Worm (Caenorhabditis elegans) whole organism, L1 larva: ENCODE measurements around the gene Y46E12BL.2.
A peak's percentile ranks its signal among the peaks of the same experiment; 100 is the strongest.

Source experiments
- C04F5.9 ChIP-seq: sonication (generic microtip); optimal IDR thresholded peaks from 2 replicates; lab custom pipeline; 2016; ENCODE audit warnings: missing genetic modification characterization, missing compliant biosample characterization
- C16A3.4 ChIP-seq: fragments of 150-350 bp; optimal IDR thresholded peaks from 2 replicates; lab custom pipeline; 2014; ENCODE audit warnings: missing biosample characterization, missing genetic modification characterization
- F16B12.6 ChIP-seq: fragments of 150-350 bp; optimal IDR thresholded peaks from 2 replicates; lab custom pipeline; 2014; ENCODE audit warnings: missing biosample characterization, missing genetic modification characterization
- Y116A8C.19 ChIP-seq: sonication (generic microtip); optimal IDR thresholded peaks from 2 replicates; lab custom pipeline; 2016; ENCODE audit warnings: missing compliant biosample characterization, missing genetic modification characterization, borderline replicate concordance
- aha-1 ChIP-seq: fragments of 150-350 bp; optimal IDR thresholded peaks from 2 replicates; lab custom pipeline; 2014; ENCODE audit warnings: missing biosample characterization, missing genetic modification characterization
- aly-2 ChIP-seq: fragments of 150-350 bp; optimal IDR thresholded peaks from 2 replicates; lab custom pipeline; 2014; ENCODE audit warnings: missing biosample characterization, missing genetic modification characterization
- blmp-1 ChIP-seq: fragments of 150-350 bp; optimal IDR thresholded peaks from 2 replicates; lab custom pipeline; 2014; ENCODE audit warnings: missing biosample characterization, missing genetic modification characterization
- ceh-63 ChIP-seq: fragments of 200-800 bp; sonication (Bioruptor generic); optimal IDR thresholded peaks from 2 replicates; lab custom pipeline; 2018; ENCODE audit warnings: mild to moderate bottlenecking, missing genetic modification characterization, missing compliant biosample characterization
- ceh-88 ChIP-seq: fragments of 200-800 bp; sonication (Bioruptor generic); IDR thresholded peaks from 2 replicates; pipeline ENCODE4 v1.3.6; 2022; ENCODE audit warnings: missing genetic modification characterization, missing compliant biosample characterization
- dsc-1 ChIP-seq: sonication (generic microtip); optimal IDR thresholded peaks from 2 replicates; lab custom pipeline; 2016; ENCODE audit warnings: mild to moderate bottlenecking, missing genetic modification characterization, missing compliant biosample characterization
- efl-1 ChIP-seq, 4 experiments: fragments of 150-350 bp; optimal IDR thresholded peaks in 3 of 4; peaks in 1 of 4; 1 replicate in 1 of 4; 2 replicates in 3 of 4; lab custom pipeline; 2014; ENCODE audit warnings: missing biosample characterization in 2 of 4, missing genetic modification characterization in 2 of 4, missing genetic modification reagents in 2 of 4
- egl-27 ChIP-seq, 2 experiments: fragments of 150-350 bp in 1 of 2; sonication (generic microtip); optimal IDR thresholded peaks; 3 replicates each; lab custom pipeline; 2017 to 2018; ENCODE audit warnings: missing biosample characterization in 2 of 2, missing genetic modification characterization in 2 of 2, missing genetic modification reagents in 2 of 2
- elt-2 ChIP-seq: sonication (generic microtip); optimal IDR thresholded peaks from 2 replicates; lab custom pipeline; 2016; ENCODE audit warnings: missing genetic modification characterization, mild to moderate bottlenecking, inconsistent platforms, missing compliant biosample characterization, missing genetic modification reagents
- ets-5 ChIP-seq: fragments of 200-800 bp; sonication (Bioruptor generic); IDR thresholded peaks from 2 replicates; pipeline ENCODE4 v1.3.6; 2022; ENCODE audit warnings: missing genetic modification characterization, missing compliant biosample characterization
- fkh-4 ChIP-seq: sonication (generic microtip); optimal IDR thresholded peaks from 2 replicates; lab custom pipeline; 2016; ENCODE audit warnings: missing compliant biosample characterization, missing genetic modification characterization, borderline replicate concordance
- fkh-8 ChIP-seq: sonication (generic microtip); optimal IDR thresholded peaks from 2 replicates; lab custom pipeline; 2016; ENCODE audit warnings: mild to moderate bottlenecking, missing genetic modification characterization, missing compliant biosample characterization
- fos-1 ChIP-seq: fragments of 150-350 bp; optimal IDR thresholded peaks from 2 replicates; lab custom pipeline; 2014; ENCODE audit warnings: missing biosample characterization, missing genetic modification characterization
- grh-1 ChIP-seq: fragments of 200-800 bp; sonication (Bioruptor generic); IDR thresholded peaks from 2 replicates; pipeline ENCODE4 v1.3.6; 2022; ENCODE audit warnings: missing genetic modification reagents, missing genetic modification characterization, missing compliant biosample characterization
- hlh-17 ChIP-seq: fragments of 200-800 bp; sonication (Bioruptor generic); optimal IDR thresholded peaks from 2 replicates; lab custom pipeline; 2018; ENCODE audit warnings: missing genetic modification characterization, mild to moderate bottlenecking, missing compliant biosample characterization, moderate library complexity, borderline replicate concordance
- hpl-2 ChIP-seq: fragments of 150-350 bp; optimal IDR thresholded peaks from 2 replicates; lab custom pipeline; 2014; ENCODE audit warnings: missing biosample characterization, missing genetic modification reagents, missing genetic modification characterization
- isw-1 ChIP-seq: fragments of 200-800 bp; sonication (Bioruptor generic); IDR thresholded peaks from 2 replicates; pipeline ENCODE4 v1.3.6; 2022; ENCODE audit warnings: missing genetic modification characterization, missing compliant biosample characterization
- jun-1 ChIP-seq: fragments of 150-350 bp; optimal IDR thresholded peaks from 2 replicates; lab custom pipeline; 2014; ENCODE audit warnings: missing biosample characterization, missing genetic modification reagents, missing genetic modification characterization
- lin-14 ChIP-seq: fragments of 200-800 bp; sonication (Bioruptor generic); optimal IDR thresholded peaks from 2 replicates; lab custom pipeline; 2018; ENCODE audit warnings: mild to moderate bottlenecking, missing genetic modification characterization, moderate library complexity, missing compliant biosample characterization
- lin-35 ChIP-seq, 2 experiments: fragments of 150-350 bp; optimal IDR thresholded peaks; 2 replicates each; lab custom pipeline; 2014; ENCODE audit warnings: missing biosample characterization in 2 of 2, missing genetic modification characterization in 2 of 2, missing genetic modification reagents in 2 of 2
- lir-3 ChIP-seq: sonication (generic microtip); optimal IDR thresholded peaks from 2 replicates; lab custom pipeline; 2016; ENCODE audit warnings: mild to moderate bottlenecking, missing genetic modification characterization, moderate library complexity, missing compliant biosample characterization; ENCODE audit not compliant: poor library complexity
- lsy-2 ChIP-seq, 2 experiments: fragments of 150-350 bp; optimal IDR thresholded peaks; 2 replicates each; lab custom pipeline; 2014; ENCODE audit warnings: missing biosample characterization in 2 of 2, missing genetic modification characterization in 2 of 2
- nhr-11 ChIP-seq: fragments of 150-350 bp; optimal IDR thresholded peaks from 2 replicates; lab custom pipeline; 2014; ENCODE audit warnings: missing biosample characterization, missing genetic modification characterization
- nhr-12 ChIP-seq: sonication (generic microtip); optimal IDR thresholded peaks from 2 replicates; lab custom pipeline; 2017; ENCODE audit warnings: missing biosample characterization, missing genetic modification characterization
- nhr-19 ChIP-seq: fragments of 200-800 bp; sonication (Bioruptor generic); conservative IDR thresholded peaks from 2 replicates; pipeline ENCODE4 v1.3.6; 2022; ENCODE audit warnings: missing genetic modification characterization, missing compliant biosample characterization
- nhr-20 ChIP-seq: sonication (generic microtip); optimal IDR thresholded peaks from 2 replicates; lab custom pipeline; 2016; ENCODE audit warnings: mild to moderate bottlenecking, missing genetic modification characterization, missing compliant biosample characterization
- nhr-237 ChIP-seq: fragments of 150-350 bp; optimal IDR thresholded peaks from 2 replicates; lab custom pipeline; 2014; ENCODE audit warnings: missing biosample characterization, missing genetic modification characterization
- nhr-28 ChIP-seq: fragments of 150-350 bp; optimal IDR thresholded peaks from 2 replicates; lab custom pipeline; 2014; ENCODE audit warnings: missing biosample characterization, missing genetic modification characterization
- nhr-71 ChIP-seq: sonication (generic microtip); optimal IDR thresholded peaks from 2 replicates; lab custom pipeline; 2016; ENCODE audit warnings: mild to moderate bottlenecking, missing genetic modification characterization, moderate library complexity, missing compliant biosample characterization
- nhr-77 ChIP-seq: fragments of 150-350 bp; optimal IDR thresholded peaks from 2 replicates; lab custom pipeline; 2014; ENCODE audit warnings: missing biosample characterization, missing genetic modification characterization
- nhr-85 ChIP-seq: sonication (generic microtip); peaks from one replicate; lab custom pipeline; 2016; ENCODE audit warnings: missing genetic modification characterization, inconsistent platforms, missing compliant biosample characterization
- nhr-90 ChIP-seq: sonication (generic microtip); optimal IDR thresholded peaks from 2 replicates; lab custom pipeline; 2016; ENCODE audit warnings: mild to moderate bottlenecking, missing genetic modification characterization, missing compliant biosample characterization; ENCODE audit not compliant: poor library complexity
- pag-3 ChIP-seq: sonication (generic microtip); optimal IDR thresholded peaks from 2 replicates; lab custom pipeline; 2017; ENCODE audit warnings: missing genetic modification characterization, mild to moderate bottlenecking, missing compliant biosample characterization, antibody characterized with exemption, borderline replicate concordance; ENCODE audit not compliant: insufficient read depth
- pax-3 ChIP-seq: fragments of 200-800 bp; sonication (Bioruptor generic); optimal IDR thresholded peaks from 2 replicates; lab custom pipeline; 2018; ENCODE audit warnings: mild to moderate bottlenecking, missing genetic modification characterization, moderate library complexity, missing compliant biosample characterization
- rnt-1 ChIP-seq: sonication (generic microtip); optimal IDR thresholded peaks from 2 replicates; lab custom pipeline; 2016; ENCODE audit warnings: mild to moderate bottlenecking, missing genetic modification characterization, moderate library complexity, missing compliant biosample characterization
- skn-1 ChIP-seq: fragments of 150-350 bp; optimal IDR thresholded peaks from 2 replicates; lab custom pipeline; 2014; ENCODE audit warnings: missing biosample characterization, missing genetic modification characterization
- snpc-4 ChIP-seq: fragments of 150-350 bp; optimal IDR thresholded peaks from 2 replicates; lab custom pipeline; 2014; ENCODE audit warnings: missing biosample characterization, missing genetic modification characterization
- sox-4 ChIP-seq: sonication (generic microtip); optimal IDR thresholded peaks from 2 replicates; lab custom pipeline; 2016; ENCODE audit warnings: missing genetic modification characterization, missing compliant biosample characterization
- swsn-7 ChIP-seq: sonication (generic microtip); optimal IDR thresholded peaks from 2 replicates; lab custom pipeline; 2016; ENCODE audit warnings: missing genetic modification characterization, missing compliant biosample characterization
- tlp-1 ChIP-seq: fragments of 150-350 bp; optimal IDR thresholded peaks from 2 replicates; lab custom pipeline; 2014; ENCODE audit warnings: missing biosample characterization, missing genetic modification characterization
- unc-130 ChIP-seq: fragments of 150-350 bp; optimal IDR thresholded peaks from 2 replicates; lab custom pipeline; 2017; ENCODE audit warnings: missing biosample characterization, missing genetic modification characterization, inconsistent platforms
- unc-30 ChIP-seq: sonication (generic microtip); optimal IDR thresholded peaks from 2 replicates; lab custom pipeline; 2017; ENCODE audit warnings: missing biosample characterization, missing genetic modification characterization
- unc-98 ChIP-seq: fragments of 200-800 bp; sonication (Bioruptor generic); IDR thresholded peaks from 2 replicates; pipeline ENCODE4 v1.3.6; 2022; ENCODE audit warnings: missing genetic modification characterization, missing compliant biosample characterization
- vab-15 ChIP-seq: sonication (generic microtip); optimal IDR thresholded peaks from 2 replicates; lab custom pipeline; 2017; ENCODE audit warnings: missing genotype, mild to moderate bottlenecking, missing genetic modification characterization, missing compliant biosample characterization
- zag-1 ChIP-seq: fragments of 150-350 bp; optimal IDR thresholded peaks from 2 replicates; lab custom pipeline; 2014; ENCODE audit warnings: missing biosample characterization, missing genetic modification characterization
- zip-4 ChIP-seq: fragments of 200-800 bp; sonication (Bioruptor generic); optimal IDR thresholded peaks from 2 replicates; lab custom pipeline; 2018; ENCODE audit warnings: mild to moderate bottlenecking, missing genetic modification characterization, moderate library complexity, missing compliant biosample characterization
- ztf-11 ChIP-seq, 2 experiments: sonication (generic microtip); optimal IDR thresholded peaks; 2 replicates each; lab custom pipeline; 2016 to 2017; ENCODE audit warnings: missing genetic modification characterization in 2 of 2, missing biosample characterization in 1 of 2, missing compliant biosample characterization in 1 of 2
- ztf-4 ChIP-seq: fragments of 150-350 bp; optimal IDR thresholded peaks from 2 replicates; lab custom pipeline; 2014; ENCODE audit warnings: missing biosample characterization, missing genetic modification characterization

Y46E12BL.2 gene

ce11 chrII:15255801-15256200 lies 23.1 kb downstream of the Y46E12BL.2 start (continued):
- peak; percentile 32 to 45 for TF ChIP-seq lsy-2 (tag; optimal IDR thresholded peaks at IDR 0.05; lab: Kevin White, UChicago)
- TF ChIP-seq nhr-71 (tag; lab: Kevin White, UChicago) = peak; percentile 58
- no peak for TF ChIP-seq dsc-1 (tag; lab: Kevin White, UChicago)
- TF ChIP-seq tlp-1 = no peak
- no peak for TF ChIP-seq unc-30 (tag; lab: Kevin White, UChicago)
- no peak for TF ChIP-seq fos-1
- TF ChIP-seq lir-3 (tag; lab: Kevin White, UChicago) = peak; percentile 61
- TF ChIP-seq ceh-63 (GFP tag; lab: Kevin White, UChicago) = no peak
- no peak for TF ChIP-seq C04F5.9 (tag; lab: Kevin White, UChicago)
- TF ChIP-seq nhr-12 (tag; lab: Kevin White, UChicago) = no peak
- no peak for TF ChIP-seq nhr-85 (tag; lab: Kevin White, UChicago)
- TF ChIP-seq snpc-4 (tag; lab: Kevin White, UChicago) = no peak
- TF ChIP-seq ztf-11 (tag; optimal IDR thresholded peaks at IDR 0.05; lab: Kevin White, UChicago) = peak in 1 of 2 experiments; percentile 17
- no peak for TF ChIP-seq blmp-1
- TF ChIP-seq grh-1 (GFP tag; lab: Robert Waterston, UW) = no peak
- TF ChIP-seq sox-4 (tag; lab: Kevin White, UChicago) = no peak
- no peak for TF ChIP-seq nhr-77
- no peak for TF ChIP-seq nhr-90 (tag; lab: Kevin White, UChicago)
- no peak for TF ChIP-seq unc-130
- no peak for TF ChIP-seq Y116A8C.19 (tag; lab: Kevin White, UChicago)
- TF ChIP-seq nhr-28 (tag; lab: Kevin White, UChicago) = no peak
- no peak for TF ChIP-seq pag-3 (tag; lab: Kevin White, UChicago)
- no peak for TF ChIP-seq ceh-88 (GFP tag; lab: Robert Waterston, UW)
- no peak for TF ChIP-seq C16A3.4
- TF ChIP-seq elt-2 (tag; lab: Kevin White, UChicago) = no peak
- TF ChIP-seq F16B12.6 (tag; lab: Kevin White, UChicago) = peak; percentile 16
- peak in 1 of 2 experiments; percentile 57 for TF ChIP-seq lin-35 (GFP tag; optimal IDR thresholded peaks at IDR 0.05; lab: Kevin White, UChicago)
- TF ChIP-seq zag-1 (tag; lab: Kevin White, UChicago) = no peak
- no peak for TF ChIP-seq rnt-1 (tag; lab: Kevin White, UChicago)
- no peak for TF ChIP-seq pax-3 (tag; lab: Kevin White, UChicago)
- TF ChIP-seq zip-4 (GFP tag; lab: Kevin White, UChicago) = no peak
- no peak for TF ChIP-seq hlh-17 (GFP tag; lab: Kevin White, UChicago)
- no peak for TF ChIP-seq jun-1
- TF ChIP-seq nhr-19 (GFP tag; lab: Robert Waterston, UW) = no peak
- TF ChIP-seq lin-14 (GFP tag; lab: Kevin White, UChicago) = peak; percentile 78
- TF ChIP-seq isw-1 (GFP tag; lab: Robert Waterston, UW) = peak; percentile 8; the same call in 1 of the 2 replicates
- TF ChIP-seq efl-1 (optimal IDR thresholded peaks at IDR 0.05; lab: Kevin White, UChicago) = peak; percentile 44 to 56
- peak in 1 of 2 experiments; percentile 15 for TF ChIP-seq efl-1 (GFP tag; optimal IDR thresholded peaks at IDR 0.05 in 1 of 2; lab: Kevin White, UChicago)
- peak; percentile 56 for TF ChIP-seq fkh-8
- TF ChIP-seq vab-15 (tag; lab: Kevin White, UChicago) = no peak
- no peak for TF ChIP-seq ztf-4 (tag; lab: Kevin White, UChicago)
- TF ChIP-seq egl-27 (tag; optimal IDR thresholded peaks at IDR 0.05; lab: Kevin White, UChicago) = no peak
- no peak for TF ChIP-seq aly-2 (tag; lab: Kevin White, UChicago)
- TF ChIP-seq nhr-11 = no peak
- TF ChIP-seq fkh-4 (tag; lab: Kevin White, UChicago) = no peak
- TF ChIP-seq unc-98 (GFP tag; lab: Robert Waterston, UW) = no peak
- no peak for TF ChIP-seq hpl-2 (GFP tag; lab: Kevin White, UChicago)
- no peak for TF ChIP-seq aha-1 (tag; lab: Kevin White, UChicago)
- peak; percentile 8 for TF ChIP-seq nhr-20 (tag; lab: Kevin White, UChicago)
- TF ChIP-seq swsn-7 = peak; percentile 58
- no peak for TF ChIP-seq ets-5 (GFP tag; lab: Robert Waterston, UW)
- no peak for TF ChIP-seq nhr-237 (tag; lab: Kevin White, UChicago)
- no peak for TF ChIP-seq skn-1 (tag; lab: Kevin White, UChicago)
